Worm (Caenorhabditis elegans): ENCODE measurements around the gene Y57G11C.33.

- TF ChIP-seq hlh-30 (tag; optimal IDR thresholded peaks at IDR 0.05; ENCODE audit: insufficient read depth), result no peak
- TF ChIP-seq ceh-19 (GFP tag; optimal IDR thresholded peaks at IDR 0.05), result no peak
- no peak for TF ChIP-seq ets-4 (tag; optimal IDR thresholded peaks at IDR 0.05)
- TF ChIP-seq C38D4.7 (GFP tag; optimal IDR thresholded peaks at IDR 0.05), result no peak
- TF ChIP-seq tbx-2 (tag; optimal IDR thresholded peaks at IDR 0.05), result no peak
- TF ChIP-seq pqm-1 (tag; optimal IDR thresholded peaks at IDR 0.05), result no peak
- TF ChIP-seq gmeb-2 (tag; optimal IDR thresholded peaks at IDR 0.05), result no peak
- no peak for TF ChIP-seq pha-4 (tag; optimal IDR thresholded peaks at IDR 0.05)
- TF ChIP-seq K02D7.2 (tag; optimal IDR thresholded peaks at IDR 0.05), result no peak
- TF ChIP-seq unc-86 (tag; optimal IDR thresholded peaks at IDR 0.05), result no peak
- no peak for TF ChIP-seq pha-2 (tag; optimal IDR thresholded peaks at IDR 0.05)
- no peak for TF ChIP-seq ceh-9 (tag; optimal IDR thresholded peaks at IDR 0.05)
- no peak for TF ChIP-seq zip-5 (tag; optimal IDR thresholded peaks at IDR 0.05)
- no peak for TF ChIP-seq pros-1 (tag; optimal IDR thresholded peaks at IDR 0.05)
Observed at ce11 chrIV:14706302-14706701, 49.4 kb downstream of the Y57G11C.33 start, which contains the start of gene Y57G11C.41.

Measured in whole organism, late embryonic.